Worm (Caenorhabditis elegans): ENCODE measurements around the gene C54F6.6.

C54F6.6 gene

DNA sequence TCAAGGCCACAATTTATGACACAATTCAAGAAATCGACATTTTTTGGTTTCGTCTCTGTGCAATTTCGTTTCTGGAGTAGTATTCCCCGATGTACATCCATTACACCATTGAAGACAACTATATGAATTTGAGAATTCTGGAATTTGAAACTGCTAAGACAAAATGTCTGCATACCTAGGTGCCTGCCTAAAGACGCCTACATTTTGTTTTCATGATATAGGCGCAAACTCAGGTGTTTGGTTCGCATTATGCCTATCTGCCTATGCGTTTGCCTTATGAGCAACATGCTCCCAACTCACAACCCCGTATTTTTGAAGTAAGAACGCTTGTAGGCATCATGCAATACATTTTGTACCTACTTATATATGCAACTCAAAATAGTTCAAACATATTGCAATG lies 47.5 kb downstream of the C54F6.6 start, which contains the start of gene F19F10.14:
Gene F19F10.14, minus strand, starts transcription at position 101 of the 400 bp plus-strand sequence.
- TF ChIP-seq xbp-1 (tag; optimal IDR thresholded peaks at IDR 0.05) (no peak), C04F5.9 (tag; optimal IDR thresholded peaks at IDR 0.05) (no peak)
